Worm (Caenorhabditis elegans): ENCODE results near the gene C17H12.2.

Gene C17H12.2

DNA sequence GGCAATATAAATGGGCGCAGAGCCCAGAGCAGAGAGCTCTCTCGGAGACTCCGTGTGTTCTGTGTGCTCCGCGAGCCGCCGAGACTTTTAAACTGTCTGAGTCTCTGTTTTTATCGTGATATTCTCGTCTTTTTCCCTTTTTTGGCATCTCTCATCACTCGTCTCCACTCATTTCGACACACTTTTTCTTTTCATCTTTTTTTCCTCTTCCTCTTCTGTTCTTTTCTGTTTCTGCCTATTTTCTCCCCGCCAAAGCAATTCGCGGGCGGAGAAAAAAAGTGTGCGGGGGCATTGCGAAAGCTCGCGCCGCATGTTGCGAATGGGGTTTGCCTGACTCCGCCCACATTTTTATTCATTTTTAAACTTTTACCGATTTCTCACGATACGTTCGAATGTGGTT, 33.9 kb downstream of the C17H12.2 start:
- TF ChIP-seq ztf-11 (tag; optimal IDR thresholded peaks at IDR 0.05) (no peak), F26F4.8 (GFP tag; conservative IDR thresholded peaks at IDR 0.05) (0 out of 2 replicates have a peak, but pooled peaks have one; percentile 36), cey-2 (tag; optimal IDR thresholded peaks at IDR 0.05; ENCODE audit: borderline replicate concordance, insufficient read depth) (no peak), nhr-77 (tag; optimal IDR thresholded peaks at IDR 0.05) (peak; percentile 68), dve-1 (tag; optimal IDR thresholded peaks at IDR 0.05; ENCODE audit: insufficient read depth) (peak; percentile 92), mxl-3 (GFP tag; optimal IDR thresholded peaks at IDR 0.05) (peak; percentile 68), madf-5 (GFP tag; IDR thresholded peaks at IDR 0.05) (peak in 1 of 2 experiments; percentile 64; a peak in 1 of 4 replicates), ceh-44 (GFP tag; IDR thresholded peaks at IDR 0.05) (peak; percentile 83), daf-19 (GFP tag; conservative IDR thresholded peaks at IDR 0.05) (no peak), hlh-11 (tag; optimal IDR thresholded peaks at IDR 0.05) (peak; percentile 87), dmd-8 (GFP tag; IDR thresholded peaks at IDR 0.05) (no peak), ZK337.2 (GFP tag; IDR thresholded peaks at IDR 0.05) (0 out of 2 replicates have a peak, but pooled peaks have one; percentile 39), zag-1 (tag; optimal IDR thresholded peaks at IDR 0.05) (no peak), nhr-10 (tag; optimal IDR thresholded peaks at IDR 0.05) (peak; percentile 36), nhr-11 (tag; optimal IDR thresholded peaks at IDR 0.05) (peak; percentile 84), Y5F2A.4 (GFP tag; optimal IDR thresholded peaks at IDR 0.05) (no peak), vab-7 (GFP tag; IDR thresholded peaks at IDR 0.05) (peak; percentile 51; the same call in 1 of the 2 replicates), zip-11 (GFP tag; IDR thresholded peaks at IDR 0.05) (no peak), R02D3.7 (tag; optimal IDR thresholded peaks at IDR 0.05) (no peak), lin-1 (GFP tag; IDR thresholded peaks at IDR 0.05) (peak; percentile 59; the same call in 1 of the 2 replicates), lin-13 (GFP tag; optimal IDR thresholded peaks at IDR 0.05) (peak; percentile 56), F10B5.3 (tag; optimal IDR thresholded peaks at IDR 0.05) (peak; percentile 4), lsy-2 (tag; optimal IDR thresholded peaks at IDR 0.05) (peak; percentile 65 to 86), unc-62 (GFP tag; optimal IDR thresholded peaks at IDR 0.05 in 1 of 2) (peak in 1 of 2 experiments; percentile 86), unc-62 (tag; optimal IDR thresholded peaks at IDR 0.05) (no peak), nhr-48 (tag; optimal IDR thresholded peaks at IDR 0.05) (peak; percentile 72), unc-39 (tag; optimal IDR thresholded peaks at IDR 0.05) (no peak), nhr-41 (GFP tag; IDR thresholded peaks at IDR 0.05) (no peak), spr-3 (GFP tag; optimal IDR thresholded peaks at IDR 0.05) (peak; percentile 34), zfp-3 (GFP tag; conservative IDR thresholded peaks at IDR 0.05) (peak; percentile 54; the same call in 1 of the 2 replicates), sdz-12 (GFP tag; optimal IDR thresholded peaks at IDR 0.05) (peak; percentile 36), nhr-76 (tag; optimal IDR thresholded peaks at IDR 0.05) (no peak), ama-1 (optimal IDR thresholded peaks at IDR 0.05) (peak; percentile 59), daf-12 (tag; optimal IDR thresholded peaks at IDR 0.05) (no peak), mes-2 (tag; optimal IDR thresholded peaks at IDR 0.05; ENCODE audit: poor library complexity, severe bottlenecking) (peak; percentile 92), mdl-1 (tag; optimal IDR thresholded peaks at IDR 0.05) (peak; percentile 55 to 62), gei-8 (GFP tag; optimal IDR thresholded peaks at IDR 0.05) (no peak), unc-130 (GFP tag; optimal IDR thresholded peaks at IDR 0.05) (peak; percentile 94), php-3 (GFP tag; IDR thresholded peaks at IDR 0.05) (peak; percentile 45), tag-97 (GFP tag; IDR thresholded peaks at IDR 0.05) (no peak), set-16 (GFP tag; IDR thresholded peaks at IDR 0.05) (peak; percentile 71), ceh-28 (tag; optimal IDR thresholded peaks at IDR 0.05) (no peak), ces-1 (GFP tag; optimal IDR thresholded peaks at IDR 0.05) (peak; percentile 38), hlh-30 (tag; optimal IDR thresholded peaks at IDR 0.05; ENCODE audit: insufficient read depth) (peak; percentile 54), rbr-2 (tag; optimal IDR thresholded peaks at IDR 0.05) (peak; percentile 88), daf-16 (GFP tag; optimal IDR thresholded peaks at IDR 0.05) (peak in 1 of 2 experiments; percentile 57), daf-16 (tag; optimal IDR thresholded peaks at IDR 0.05) (peak; percentile 90), nhr-6 (tag; optimal IDR thresholded peaks at IDR 0.05) (peak; percentile 94), ctbp-1 (GFP tag; IDR thresholded peaks at IDR 0.05) (peak; percentile 80), tra-1 (GFP tag; IDR thresholded peaks at IDR 0.05) (peak; percentile 76), zip-2 (tag; optimal IDR thresholded peaks at IDR 0.05) (no peak), skn-1 (tag; optimal IDR thresholded peaks at IDR 0.05) (no peak)
